Worm (Caenorhabditis elegans) whole organism, late embryonic: ENCODE results near the gene D2023.1.

ENCODE experiments used
- C08G9.2 ChIP-seq: sonication (generic microtip); optimal IDR thresholded peaks from 2 replicates; lab custom pipeline; 2016; ENCODE audit warnings: mild to moderate bottlenecking, missing genetic modification characterization, moderate library complexity, missing compliant biosample characterization
- C38D4.7 ChIP-seq: fragments of 200-800 bp; sonication (Bioruptor generic); optimal IDR thresholded peaks from 2 replicates; lab custom pipeline; 2018; ENCODE audit warnings: mild to moderate bottlenecking, missing genetic modification characterization, moderate library complexity, missing compliant biosample characterization
- K09A11.1 ChIP-seq: sonication (generic microtip); optimal IDR thresholded peaks from 2 replicates; lab custom pipeline; 2017; ENCODE audit warnings: antibody characterized with exemption, mild to moderate bottlenecking, missing genetic modification characterization, missing compliant biosample characterization; ENCODE audit not compliant: insufficient read depth
- T23F11.4 ChIP-seq: fragments of 200-800 bp; sonication (Bioruptor generic); optimal IDR thresholded peaks from 2 replicates; lab custom pipeline; 2018; ENCODE audit warnings: mild to moderate bottlenecking, missing genetic modification characterization, missing compliant biosample characterization
- ceh-14 ChIP-seq: sonication (generic microtip); optimal IDR thresholded peaks from 2 replicates; lab custom pipeline; 2016; ENCODE audit warnings: missing genotype, missing genetic modification characterization, missing compliant biosample characterization
- ceh-18 ChIP-seq: sonication (generic microtip); optimal IDR thresholded peaks from 2 replicates; lab custom pipeline; 2016; ENCODE audit warnings: missing genetic modification characterization, missing compliant biosample characterization
- ceh-19 ChIP-seq: fragments of 200-800 bp; sonication (Bioruptor generic); optimal IDR thresholded peaks from 2 replicates; lab custom pipeline; 2018; ENCODE audit warnings: mild to moderate bottlenecking, missing genetic modification characterization, missing compliant biosample characterization
- ceh-2 ChIP-seq: sonication (generic microtip); optimal IDR thresholded peaks from 2 replicates; lab custom pipeline; 2016; ENCODE audit warnings: missing genotype, missing genetic modification characterization, missing compliant biosample characterization
- ceh-22 ChIP-seq: sonication (generic microtip); optimal IDR thresholded peaks from 2 replicates; lab custom pipeline; 2017; ENCODE audit warnings: missing biosample characterization, missing genetic modification characterization
- ceh-24 ChIP-seq: sonication (generic microtip); optimal IDR thresholded peaks from 2 replicates; lab custom pipeline; 2016; ENCODE audit warnings: mild to moderate bottlenecking, missing genetic modification characterization, missing compliant biosample characterization
- ceh-45 ChIP-seq: fragments of 200-800 bp; sonication (Bioruptor generic); IDR thresholded peaks from 2 replicates; pipeline ENCODE4 v1.3.6; 2022; ENCODE audit warnings: missing genetic modification reagents, missing genetic modification characterization, missing compliant biosample characterization
- ceh-48 ChIP-seq: sonication (generic microtip); optimal IDR thresholded peaks from 2 replicates; lab custom pipeline; 2016; ENCODE audit warnings: missing genetic modification characterization, inconsistent platforms, missing compliant biosample characterization
- ceh-6 ChIP-seq: fragments of 200-800 bp; sonication (Bioruptor generic); optimal IDR thresholded peaks from 2 replicates; lab custom pipeline; 2018; ENCODE audit warnings: mild to moderate bottlenecking, missing genetic modification characterization, missing compliant biosample characterization
- che-1 ChIP-seq: sonication (generic microtip); optimal IDR thresholded peaks from 2 replicates; lab custom pipeline; 2016; ENCODE audit warnings: mild to moderate bottlenecking, missing genetic modification characterization, missing compliant biosample characterization
- elt-4 ChIP-seq: sonication (generic microtip); optimal IDR thresholded peaks from 2 replicates; lab custom pipeline; 2016; ENCODE audit warnings: missing genetic modification characterization, missing compliant biosample characterization
- fax-1 ChIP-seq: sonication (generic microtip); optimal IDR thresholded peaks from 2 replicates; lab custom pipeline; 2016; ENCODE audit warnings: missing genotype, missing genetic modification characterization, missing compliant biosample characterization
- gmeb-2 ChIP-seq: sonication (generic microtip); optimal IDR thresholded peaks from 2 replicates; lab custom pipeline; 2016; ENCODE audit warnings: missing genetic modification characterization, inconsistent platforms, missing compliant biosample characterization
- hlh-13 ChIP-seq: fragments of 200-800 bp; sonication (Bioruptor generic); optimal IDR thresholded peaks from 2 replicates; lab custom pipeline; 2018; ENCODE audit warnings: mild to moderate bottlenecking, missing genetic modification characterization, missing compliant biosample characterization
- hlh-8 ChIP-seq: sonication (generic microtip); optimal IDR thresholded peaks from 2 replicates; lab custom pipeline; 2016; ENCODE audit warnings: missing genotype, missing genetic modification characterization, missing compliant biosample characterization
- lim-6 ChIP-seq: sonication (generic microtip); optimal IDR thresholded peaks from 2 replicates; lab custom pipeline; 2016; ENCODE audit warnings: missing genetic modification characterization, missing compliant biosample characterization
- lin-11 ChIP-seq: fragments of 200-800 bp; sonication (Bioruptor generic); optimal IDR thresholded peaks from 2 replicates; lab custom pipeline; 2018; ENCODE audit warnings: mild to moderate bottlenecking, missing genetic modification characterization, missing compliant biosample characterization
- madf-2 ChIP-seq: sonication (generic microtip); optimal IDR thresholded peaks from 2 replicates; lab custom pipeline; 2017; ENCODE audit warnings: missing genetic modification characterization, missing compliant biosample characterization
- mec-3 ChIP-seq: sonication (generic microtip); optimal IDR thresholded peaks from 2 replicates; lab custom pipeline; 2016; ENCODE audit warnings: borderline replicate concordance, missing genetic modification characterization, missing compliant biosample characterization
- nfya-1 ChIP-seq: sonication (generic microtip); optimal IDR thresholded peaks from 2 replicates; lab custom pipeline; 2017; ENCODE audit warnings: missing genetic modification characterization, mild to moderate bottlenecking, missing compliant biosample characterization, antibody characterized with exemption, moderate library complexity
- nhr-232 ChIP-seq: sonication (generic microtip); optimal IDR thresholded peaks from 2 replicates; lab custom pipeline; 2016; ENCODE audit warnings: missing genetic modification characterization, missing compliant biosample characterization
- pag-3 ChIP-seq: sonication (generic microtip); optimal IDR thresholded peaks from 2 replicates; lab custom pipeline; 2016; ENCODE audit warnings: missing compliant biosample characterization, missing genetic modification characterization, borderline replicate concordance
- pat-9 ChIP-seq: fragments of 200-800 bp; sonication (Bioruptor generic); optimal IDR thresholded peaks from 2 replicates; lab custom pipeline; 2018; ENCODE audit warnings: mild to moderate bottlenecking, missing genetic modification characterization, moderate library complexity, missing compliant biosample characterization
- pha-2 ChIP-seq: sonication (generic microtip); optimal IDR thresholded peaks from 2 replicates; lab custom pipeline; 2017; ENCODE audit warnings: mild to moderate bottlenecking, missing genetic modification characterization, missing compliant biosample characterization
- ref-2 ChIP-seq: sonication (generic microtip); optimal IDR thresholded peaks from 2 replicates; lab custom pipeline; 2016; ENCODE audit warnings: missing genetic modification characterization, missing compliant biosample characterization
- tbx-2 ChIP-seq: sonication (generic microtip); optimal IDR thresholded peaks from 2 replicates; lab custom pipeline; 2016; ENCODE audit warnings: missing genetic modification characterization, missing compliant biosample characterization
- tbx-7 ChIP-seq: sonication (generic microtip); optimal IDR thresholded peaks from 2 replicates; lab custom pipeline; 2016; ENCODE audit warnings: missing genotype, missing genetic modification characterization, missing compliant biosample characterization
- ttx-3 ChIP-seq: sonication (generic microtip); optimal IDR thresholded peaks from 2 replicates; lab custom pipeline; 2016; ENCODE audit warnings: missing genetic modification reagents, missing genetic modification characterization, missing compliant biosample characterization
- unc-42 ChIP-seq: sonication (generic microtip); optimal IDR thresholded peaks from 2 replicates; lab custom pipeline; 2016; ENCODE audit warnings: missing genotype, missing genetic modification characterization, missing compliant biosample characterization
- unc-55 ChIP-seq: sonication (generic microtip); optimal IDR thresholded peaks from 2 replicates; lab custom pipeline; 2017; ENCODE audit warnings: missing biosample characterization, missing genetic modification reagents, missing genetic modification characterization
- unc-86 ChIP-seq: sonication (generic microtip); optimal IDR thresholded peaks from 2 replicates; lab custom pipeline; 2016; ENCODE audit warnings: missing genetic modification characterization, missing compliant biosample characterization
- zip-5 ChIP-seq: sonication (generic microtip); optimal IDR thresholded peaks from 2 replicates; lab custom pipeline; 2016; ENCODE audit warnings: missing genetic modification characterization, missing compliant biosample characterization
- ztf-16 ChIP-seq: sonication (generic microtip); optimal IDR thresholded peaks from 2 replicates; lab custom pipeline; 2017; ENCODE audit warnings: missing genetic modification characterization, missing compliant biosample characterization

D2023.1 gene

DNA sequence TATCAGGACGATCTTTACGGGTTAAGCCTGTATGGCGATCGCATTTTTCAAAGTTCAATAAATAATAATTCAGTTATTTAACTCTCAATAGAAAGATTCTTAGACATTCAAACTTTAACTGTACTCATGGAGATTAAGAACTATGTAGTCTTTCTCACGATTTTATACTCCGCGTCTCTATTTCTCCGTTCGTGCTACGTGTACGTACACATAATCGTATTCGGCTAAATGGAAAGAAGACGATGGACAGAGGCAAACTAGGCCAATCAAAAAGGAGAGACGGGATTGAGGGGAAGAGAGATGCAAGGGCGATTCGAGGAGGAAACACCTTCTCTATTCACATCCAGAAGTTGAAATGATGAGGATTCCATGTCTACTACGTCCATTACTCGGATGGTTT lies 15.9 kb upstream of the D2023.1 start, which contains the start of gene bus-18:
Gene bus-18, plus strand, starts transcription at position 301 of the 400 bp plus-strand sequence.
- TF ChIP-seq mec-3 (tag; lab: Kevin White, UChicago) (no peak), ttx-3 (tag; lab: Kevin White, UChicago) (no peak), C08G9.2 (tag; lab: Kevin White, UChicago) (no peak), ceh-2 (no peak), unc-55 (GFP tag; lab: Kevin White, UChicago) (no peak), nfya-1 (no peak), madf-2 (tag; lab: Kevin White, UChicago) (no peak), unc-42 (tag; lab: Kevin White, UChicago) (no peak)

DNA sequence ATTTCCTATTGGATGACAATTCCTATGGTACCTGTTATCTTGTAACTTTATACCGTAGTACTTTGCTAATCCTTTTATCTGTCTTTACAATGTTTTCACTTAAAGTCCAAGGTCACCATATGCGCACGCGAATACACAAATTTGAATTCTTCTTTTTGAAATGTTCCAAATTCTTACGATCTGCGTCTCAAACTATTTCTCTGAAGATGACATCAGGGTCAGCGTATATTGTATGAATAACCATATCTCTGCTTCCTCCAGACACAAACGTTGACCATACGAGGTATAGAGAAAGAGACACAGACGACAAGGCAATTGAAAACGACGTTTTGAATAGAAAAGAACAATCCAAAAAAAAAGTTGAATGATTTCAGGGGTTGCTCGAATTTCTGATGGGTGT lies 15.4 kb upstream of the D2023.1 start:
- no peak for TF ChIP-seq unc-86 (tag; lab: Kevin White, UChicago)
- TF ChIP-seq zip-5 (tag; lab: Kevin White, UChicago), result no peak
- TF ChIP-seq gmeb-2, result no peak
- TF ChIP-seq pha-2, result no peak
- no peak for TF ChIP-seq ceh-19 (GFP tag; lab: Kevin White, UChicago)
- no peak for TF ChIP-seq tbx-2 (tag; lab: Kevin White, UChicago)
- no peak for TF ChIP-seq K09A11.1 (tag; lab: Kevin White, UChicago)
- no peak for TF ChIP-seq pag-3 (tag; lab: Kevin White, UChicago)
- TF ChIP-seq ceh-14 (tag; lab: Kevin White, UChicago), result no peak
- TF ChIP-seq C38D4.7 (GFP tag; lab: Kevin White, UChicago), result no peak
- TF ChIP-seq mec-3 (tag; lab: Kevin White, UChicago), result no peak

DNA sequence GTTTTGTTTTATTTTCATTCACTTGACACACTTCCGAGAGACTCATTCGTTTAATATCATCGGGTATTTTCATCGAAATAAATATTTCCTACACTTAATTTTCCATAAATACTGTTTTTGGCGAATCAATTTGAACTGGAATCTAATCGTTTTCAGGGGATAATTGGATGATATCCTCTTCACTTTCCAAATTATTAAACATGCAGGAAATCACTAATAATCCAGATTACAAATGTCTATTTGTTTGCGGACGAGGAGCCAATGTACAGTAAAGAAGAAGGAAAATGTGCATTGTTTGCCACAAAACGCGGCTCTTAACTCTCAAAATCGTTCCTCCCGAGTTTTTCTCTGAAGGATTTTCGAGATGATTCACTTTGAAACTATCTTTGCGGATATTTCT lies 12.8 kb upstream of the D2023.1 start, which contains the start of gene F55A11.6:
Gene F55A11.6, plus strand, starts transcription at position 301 of the 400 bp plus-strand sequence.
- TF ChIP-seq ceh-6 (GFP tag; lab: Kevin White, UChicago) (no peak), tbx-7 (tag; lab: Kevin White, UChicago) (no peak), hlh-8 (tag; lab: Kevin White, UChicago) (no peak), fax-1 (tag; lab: Kevin White, UChicago) (no peak), elt-4 (no peak), ceh-18 (tag; lab: Kevin White, UChicago) (no peak), pat-9 (tag; lab: Kevin White, UChicago) (no peak), pag-3 (tag; lab: Kevin White, UChicago) (no peak), ceh-45 (GFP tag; lab: Robert Waterston, UW) (no peak), C38D4.7 (GFP tag; lab: Kevin White, UChicago) (no peak), T23F11.4 (GFP tag; lab: Kevin White, UChicago) (no peak), ztf-16 (tag; lab: Kevin White, UChicago) (no peak), ref-2 (no peak), lin-11 (tag; lab: Kevin White, UChicago) (no peak), ceh-48 (tag; lab: Kevin White, UChicago) (no peak), nhr-232 (no peak), che-1 (no peak), lim-6 (tag; lab: Kevin White, UChicago) (no peak)

DNA sequence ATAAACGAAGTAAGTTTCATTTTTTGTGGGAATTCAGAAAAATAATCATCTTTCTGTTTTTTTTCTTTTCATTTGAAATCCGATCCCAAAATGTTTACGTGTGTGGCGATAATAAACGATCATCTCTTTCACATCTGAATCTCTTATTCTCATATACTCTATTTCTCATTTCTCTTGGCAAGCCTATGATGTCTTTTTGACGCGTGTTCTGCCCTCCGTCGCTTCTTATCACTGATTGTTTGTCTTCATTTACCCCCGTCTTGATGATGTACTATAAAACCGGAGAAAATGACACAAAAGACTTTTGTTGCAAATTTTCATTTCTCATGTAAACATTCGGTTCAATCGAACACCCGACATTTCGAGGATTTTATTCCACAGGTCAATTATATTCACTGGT lies 11.5 kb upstream of the D2023.1 start:
- TF ChIP-seq ref-2 (no peak), ceh-18 (tag; lab: Kevin White, UChicago) (peak; percentile 12)
- TF ChIP-seq, all 69 proteins: peak for 1

DNA sequence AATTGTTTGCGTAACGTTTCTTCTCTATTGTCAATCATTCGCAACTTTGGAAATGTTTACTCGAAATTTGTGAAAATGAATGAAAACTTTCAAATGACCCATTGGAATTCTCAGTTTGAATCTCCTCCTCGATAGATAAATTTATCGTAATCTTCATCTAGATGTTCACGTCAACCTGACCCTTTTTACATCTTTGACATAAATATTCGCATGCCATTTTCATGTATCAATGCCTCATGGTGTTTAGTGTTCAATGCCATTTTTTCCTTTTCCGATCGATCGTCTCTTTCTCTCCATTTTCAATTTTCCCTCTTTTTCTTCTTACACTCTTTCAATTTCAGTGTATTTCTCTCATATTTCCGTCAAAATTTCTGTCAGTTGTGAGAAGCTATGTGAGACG lies 10.0 kb upstream of the D2023.1 start:
- TF ChIP-seq hlh-13 (GFP tag; lab: Kevin White, UChicago), result no peak
- no peak for TF ChIP-seq ceh-22 (tag; lab: Kevin White, UChicago)
- no peak for TF ChIP-seq pha-2
- TF ChIP-seq ceh-24 (tag; lab: Kevin White, UChicago), result no peak
